Worm (Caenorhabditis elegans): Measurements from ENCODE around the gene unc-36.

ce11 chrIII:8240247-8240646 lies 39.2 kb upstream of the unc-36 start:
- TF ChIP-seq nhr-11 (tag; optimal IDR thresholded peaks at IDR 0.05) (no peak), rnt-1 (tag; optimal IDR thresholded peaks at IDR 0.05) (no peak), madf-2 (tag; optimal IDR thresholded peaks at IDR 0.05) (no peak), pha-4 (tag; optimal IDR thresholded peaks at IDR 0.05) (no peak), unc-86 (tag; optimal IDR thresholded peaks at IDR 0.05) (no peak), ceh-18 (tag; optimal IDR thresholded peaks at IDR 0.05) (no peak), lim-6 (tag; optimal IDR thresholded peaks at IDR 0.05) (no peak), unc-42 (tag; optimal IDR thresholded peaks at IDR 0.05) (no peak), sdc-2 (tag; optimal IDR thresholded peaks at IDR 0.05) (no peak), ahr-1 (tag; optimal IDR thresholded peaks at IDR 0.05) (no peak), sox-4 (tag; optimal IDR thresholded peaks at IDR 0.05) (no peak), odd-2 (tag; optimal IDR thresholded peaks at IDR 0.05) (no peak), tbx-7 (tag; optimal IDR thresholded peaks at IDR 0.05) (no peak), ets-4 (tag; optimal IDR thresholded peaks at IDR 0.05) (no peak)

Data from whole organism, late embryonic.